Fruit fly (Drosophila melanogaster) whole organism: ENCODE results near the gene CG42655.

Experiments used
- Dll ChIP-seq: fragments of >200 bp; optimal IDR thresholded peaks from 2 replicates; lab custom pipeline; 2017
- pan ChIP-seq: fragments of >200 bp; optimal IDR thresholded peaks from 2 replicates; lab custom pipeline; 2017
- psq ChIP-seq: fragments of >200 bp; optimal IDR thresholded peaks from 2 replicates; lab custom pipeline; 2017
- usp ChIP-seq: fragments of >200 bp; optimal IDR thresholded peaks from 2 replicates; lab custom pipeline; 2017; ENCODE audit warnings: missing biosample characterization, missing genetic modification characterization, mixed read lengths

DNA sequence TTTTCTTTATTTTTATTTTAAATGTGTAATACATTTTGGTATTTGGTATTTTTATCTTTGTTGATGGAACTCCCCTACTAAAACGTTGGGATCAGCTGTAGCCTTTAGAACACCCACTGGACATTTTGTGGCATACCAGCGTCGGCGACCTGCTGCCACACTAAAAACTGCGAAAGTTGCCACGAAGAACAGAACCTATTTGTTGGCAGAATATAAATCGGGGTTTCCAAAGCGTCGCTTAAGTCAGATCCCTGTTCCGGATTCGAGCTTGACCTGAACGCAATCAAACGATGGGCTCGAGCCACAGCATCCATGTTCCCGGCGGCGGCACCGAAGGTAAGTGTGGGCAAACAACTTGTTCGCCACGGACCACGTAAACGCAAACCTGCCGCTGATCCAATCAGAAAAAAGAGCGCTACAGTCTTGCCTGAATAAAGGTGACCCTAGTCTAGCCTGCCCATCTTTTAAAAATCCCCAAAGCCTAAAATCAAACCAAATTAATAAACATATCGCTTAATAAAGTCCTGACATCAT is 28.7 kb downstream of the CG42655 start, which contains the start of gene Grasp65:
- TF ChIP-seq usp (GFP tag; lab: Kevin White, UChicago) (no peak), Dll (no peak), psq (lab: Kevin White, UChicago) (no peak), pan (no peak)
